Worm (Caenorhabditis elegans) whole organism, dauer: Measurements from ENCODE around the gene nlp-33.
"Not testable (repeated sequence)": the region's sequence is repeated elsewhere in the genome, so short reads cannot be mapped to it uniquely, and the experiment has no call there.

Source experiments
- unc-62 ChIP-seq: sonication (generic microtip); optimal IDR thresholded peaks from 2 replicates; lab custom pipeline; 2017; ENCODE audit warnings: missing biosample characterization, missing genetic modification reagents, missing genetic modification characterization

Gene nlp-33

DNA sequence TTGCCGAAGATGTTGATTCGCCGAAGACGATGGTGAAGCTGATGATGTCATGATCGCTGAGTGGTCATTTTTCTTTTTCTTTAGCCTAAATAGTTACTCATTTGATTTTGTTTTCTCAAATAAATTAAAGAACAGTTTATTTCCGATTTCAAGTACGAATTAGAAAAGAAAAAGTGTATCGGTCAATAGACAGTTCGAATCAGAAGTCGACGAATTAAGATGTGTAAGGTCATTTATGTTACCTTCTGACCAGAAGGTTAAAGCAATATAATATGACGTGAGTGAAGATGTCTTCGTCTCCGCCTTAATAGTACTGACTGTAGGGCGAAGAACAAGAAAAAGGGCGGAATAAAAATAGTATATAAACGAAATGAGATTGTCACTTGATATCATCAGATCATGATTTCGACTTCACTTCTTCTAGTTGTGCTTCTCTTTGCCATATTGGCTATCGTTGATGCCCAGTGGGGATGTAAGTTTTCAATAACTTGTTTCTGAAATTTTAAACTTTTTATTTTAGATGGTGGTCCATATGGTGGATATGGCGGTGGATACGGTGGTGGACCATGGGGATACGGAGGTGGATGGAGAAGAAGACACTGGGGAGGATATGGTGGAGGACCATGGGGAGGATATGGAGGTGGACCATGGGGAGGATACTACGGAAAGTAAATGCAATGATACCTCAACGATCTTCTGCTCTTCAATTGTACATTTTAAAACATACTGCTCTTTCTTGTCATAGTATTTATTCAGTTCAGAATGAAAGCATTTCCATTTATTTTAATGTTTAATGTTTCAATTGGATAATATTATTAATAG lies at the start of gene nlp-33, which contains the start of gene T19C4.24:
Gene nlp-33, plus strand, starts transcription at position 389 of the 822 bp plus-strand sequence.
Gene T19C4.24, minus strand, starts transcription at position 51 of the 822 bp plus-strand sequence.
- TF ChIP-seq unc-62 (GFP tag; lab: Kevin White, UChicago), result no peak

- no peak for TF ChIP-seq unc-62 (GFP tag; lab: Kevin White, UChicago)
Measured at ce11 chrV:11098599-11098998, 48.5 kb upstream of the nlp-33 start, which contains the start of gene cdkl-1. Gene cdkl-1 (plus strand): TSS chrV:11098899.

DNA sequence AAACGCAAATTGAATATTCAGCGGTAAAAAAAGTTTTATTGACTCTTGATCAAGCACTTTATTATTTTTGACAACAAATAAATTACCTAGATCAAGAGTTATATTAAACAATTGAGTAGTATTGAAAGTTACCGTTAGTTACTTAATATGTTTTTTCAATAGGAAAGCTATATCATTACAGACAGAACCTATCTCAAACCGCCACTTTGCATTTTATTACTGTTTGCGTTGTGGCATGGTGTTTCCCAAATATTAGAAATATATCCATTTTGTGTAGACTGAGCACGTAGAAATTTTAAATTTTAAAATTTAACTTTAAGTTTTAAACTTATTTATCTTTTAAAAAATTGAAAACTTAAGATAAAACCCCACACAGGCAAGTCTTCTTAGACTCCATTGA lies 42.7 kb upstream of the nlp-33 start:
- TF ChIP-seq unc-62 (GFP tag; lab: Kevin White, UChicago), result no peak

DNA sequence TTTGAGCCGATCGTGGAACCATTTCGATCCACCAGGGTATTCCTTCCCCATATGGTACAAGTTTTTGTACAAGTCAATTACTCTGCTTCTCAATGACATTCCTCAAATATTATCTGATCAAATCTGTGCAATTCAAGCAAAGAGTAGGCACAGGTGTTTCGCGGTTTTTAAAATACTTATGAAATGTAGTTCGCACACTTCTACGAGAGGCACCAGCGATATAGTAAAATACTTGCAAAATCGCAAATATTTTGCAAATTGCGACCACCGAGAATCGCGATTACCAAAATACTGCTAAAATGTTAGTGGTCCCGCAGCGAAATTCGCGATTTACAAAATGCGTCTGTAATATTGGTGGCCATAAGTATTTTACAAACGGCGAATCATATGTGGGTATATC lies 37.5 kb upstream of the nlp-33 start, which contains the start of gene Y42A5A.5:
Gene Y42A5A.5, minus strand, starts transcription at position 101 of the 400 bp plus-strand sequence.
- not testable (repeated sequence) for TF ChIP-seq unc-62 (GFP tag; lab: Kevin White, UChicago)

ce11 chrV:11113041-11113574 lies 34.0 kb upstream of the nlp-33 start, which contains the start of gene erfa-3:
Gene erfa-3 (minus strand): TSS chrV:11113091.
- TF ChIP-seq unc-62 (GFP tag; lab: Kevin White, UChicago), result no peak

DNA sequence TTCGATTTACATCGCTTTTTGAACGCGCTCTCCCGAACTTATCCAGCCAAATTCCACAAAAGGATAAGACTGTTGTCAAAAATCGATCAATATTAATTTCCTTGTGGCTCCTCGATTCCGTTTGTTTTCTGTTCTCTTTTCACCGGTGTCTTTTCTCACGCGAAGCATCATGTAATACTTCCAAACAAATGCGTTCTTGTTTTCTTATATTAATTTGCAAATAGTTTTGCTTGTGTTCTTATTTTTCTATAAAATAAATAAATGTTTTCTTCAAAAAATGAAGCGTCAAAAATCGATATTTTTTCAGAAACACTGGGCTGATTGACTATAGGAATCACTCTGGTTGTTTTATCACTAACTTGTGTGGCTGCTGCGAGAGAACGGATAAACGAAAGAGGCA lies 33.5 kb upstream of the nlp-33 start, which contains the start of gene math-33:
Gene math-33, plus strand, starts transcription at position 301 of the 400 bp plus-strand sequence.
- TF ChIP-seq unc-62 (GFP tag; lab: Kevin White, UChicago), result no peak

ce11 chrV:11118179-11118725 lies 28.9 kb upstream of the nlp-33 start:
- no peak for TF ChIP-seq unc-62 (GFP tag; lab: Kevin White, UChicago)

ce11 chrV:11119294-11119755 lies 27.8 kb upstream of the nlp-33 start, which contains the start of gene scb-1:
Gene scb-1 (minus strand): TSS chrV:11119705.
- no peak for TF ChIP-seq unc-62 (GFP tag; lab: Kevin White, UChicago)

ce11 chrV:11121247-11121646 lies 25.9 kb upstream of the nlp-33 start:
- TF ChIP-seq unc-62 (GFP tag; lab: Kevin White, UChicago), result no peak

DNA sequence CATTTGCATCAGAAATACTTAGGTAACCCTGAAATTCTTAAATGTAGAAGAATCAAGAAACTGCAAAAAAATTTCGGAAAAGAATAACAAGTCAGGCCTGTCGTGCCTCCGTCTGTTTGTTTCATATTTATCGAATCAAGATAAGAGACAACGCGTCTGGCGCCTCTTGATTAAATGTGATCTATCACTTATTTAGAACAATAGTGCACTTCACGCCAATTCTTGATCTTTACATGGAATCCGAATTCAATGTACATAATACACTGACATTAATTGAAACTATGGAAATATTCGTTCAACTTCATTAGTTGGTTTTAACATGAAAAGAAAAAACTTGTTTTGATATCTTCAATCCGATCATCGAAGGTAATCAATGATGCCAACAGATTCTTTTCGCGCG lies 24.7 kb upstream of the nlp-33 start, which contains the start of gene mboa-2:
Gene mboa-2, minus strand, starts transcription at position 28 of the 400 bp plus-strand sequence.
- no peak for TF ChIP-seq unc-62 (GFP tag; lab: Kevin White, UChicago)

- no peak for TF ChIP-seq unc-62 (GFP tag; lab: Kevin White, UChicago)
Measured at ce11 chrV:11123817-11124337, 23.3 kb upstream of the nlp-33 start, which contains the start of the genes atp-5 and lmtr-3. Gene atp-5 (minus strand): TSS chrV:11123867. Gene lmtr-3 (plus strand): TSS chrV:11124186.

- no peak for TF ChIP-seq unc-62 (GFP tag; lab: Kevin White, UChicago)
Measured at ce11 chrV:11124922-11125321, 22.2 kb upstream of the nlp-33 start, which contains the start of gene C06H2.2. Gene C06H2.2 (plus strand): TSS chrV:11125222.

ce11 chrV:11127197-11127596 lies 19.9 kb upstream of the nlp-33 start, which contains the start of gene jmjd-5:
Gene jmjd-5 (plus strand): TSS chrV:11127497.
- no peak for TF ChIP-seq unc-62 (GFP tag; lab: Kevin White, UChicago)

- TF ChIP-seq unc-62 (GFP tag; lab: Kevin White, UChicago), result no peak
Measured at ce11 chrV:11131801-11132200, 15.3 kb upstream of the nlp-33 start.

DNA sequence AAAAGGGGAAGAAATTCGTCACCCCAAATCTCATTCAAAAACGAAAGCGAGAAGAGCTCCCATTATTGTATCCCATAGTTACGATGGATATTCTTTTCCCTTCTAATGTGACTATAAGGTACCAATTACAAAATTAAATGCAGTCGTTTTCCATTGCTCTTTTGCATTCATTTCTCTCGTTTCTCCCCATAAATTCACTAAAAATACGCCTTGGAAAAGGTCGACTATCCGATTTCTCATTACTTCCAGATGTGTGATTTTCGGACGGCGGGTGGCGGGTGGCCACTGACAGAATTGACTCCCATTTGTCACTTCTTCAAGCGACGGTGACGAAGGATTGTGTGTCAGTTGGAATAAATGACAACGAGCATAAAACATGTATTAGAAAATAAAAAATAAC lies 13.6 kb upstream of the nlp-33 start:
- TF ChIP-seq unc-62 (GFP tag; lab: Kevin White, UChicago), result no peak
